Fruit fly (Drosophila melanogaster): ENCODE results near the gene SelR.

SelR gene

dm6 chr3R:10875515-10876434 lies 7.3 kb upstream of the SelR start, which contains the start of gene Sodh2 (continued):
- TF ChIP-seq CG14050 (GFP tag; IDR thresholded peaks at IDR 0.05) (peak; percentile 32), CG6791 (GFP tag; IDR thresholded peaks at IDR 0.05; ENCODE audit: partially characterized antibody) (no peak), CG31441 (GFP tag; IDR thresholded peaks at IDR 0.05) (peak; percentile 87), Hr39 (optimal IDR thresholded peaks at IDR 0.05) (no peak), CG16863 (GFP tag; optimal IDR thresholded peaks at IDR 0.05) (peak; percentile 30), pros (GFP tag; optimal IDR thresholded peaks at IDR 0.05) (peak; percentile 12), Dref (GFP tag; IDR thresholded peaks at IDR 0.05) (no peak), CG17385 (GFP tag; optimal IDR thresholded peaks at IDR 0.05) (peak; percentile 71), CG14860 (GFP tag; IDR thresholded peaks at IDR 0.05; ENCODE audit: partially characterized antibody) (no peak), CG1602 (GFP tag; optimal IDR thresholded peaks at IDR 0.05) (peak; percentile 14), Kr (GFP tag; optimal IDR thresholded peaks at IDR 0.05) (no peak), amos (GFP tag; IDR thresholded peaks at IDR 0.05; ENCODE audit: partially characterized antibody) (no peak), onecut (GFP tag; IDR thresholded peaks at IDR 0.05) (peak; percentile 68), Atf3 (GFP tag; optimal IDR thresholded peaks at IDR 0.05) (peak; percentile 16), jing (GFP tag; optimal IDR thresholded peaks at IDR 0.05) (no peak), shn (GFP tag; optimal IDR thresholded peaks at IDR 0.05) (no peak), vvl (GFP tag; IDR thresholded peaks at IDR 0.05) (peak; percentile 79), trem (tag; optimal IDR thresholded peaks at IDR 0.05) (peak; percentile 44), Oaz (GFP tag; IDR thresholded peaks at IDR 0.05) (0 out of 2 replicates have a peak, but pooled peaks have one; percentile 25), HmgD (GFP tag; optimal IDR thresholded peaks at IDR 0.05) (no peak), ftz-f1 (GFP tag; optimal IDR thresholded peaks at IDR 0.05) (no peak), Dll (GFP tag; IDR thresholded peaks at IDR 0.05; ENCODE audit: partially characterized antibody) (no peak), CHES-1-like (GFP tag; optimal IDR thresholded peaks at IDR 0.05) (peak; percentile 71), phol (tag; optimal IDR thresholded peaks at IDR 0.05) (peak; percentile 59), stwl (tag; optimal IDR thresholded peaks at IDR 0.05) (no peak), tap (tag; optimal IDR thresholded peaks at IDR 0.05) (peak; percentile 79), CG5953 (GFP tag; IDR thresholded peaks at IDR 0.05) (0 out of 2 replicates have a peak, but pooled peaks have one; percentile 12), B-H1 (GFP tag; IDR thresholded peaks at IDR 0.05) (no peak; the same call in 2 of the 3 replicates), chn (GFP tag; optimal IDR thresholded peaks at IDR 0.05) (peak; percentile 22), bab2 (GFP tag; optimal IDR thresholded peaks at IDR 0.05) (peak; percentile 22), CG15269 (tag; optimal IDR thresholded peaks at IDR 0.05) (peak; percentile 81), CG13296 (GFP tag; optimal IDR thresholded peaks at IDR 0.05) (peak; percentile 90), pzg (GFP tag; optimal IDR thresholded peaks at IDR 0.05) (peak; percentile 7), MESR4 (GFP tag; optimal IDR thresholded peaks at IDR 0.05) (no peak), CG6813 (GFP tag; optimal IDR thresholded peaks at IDR 0.05) (peak; percentile 91), CG31224 (GFP tag; IDR thresholded peaks at IDR 0.05) (peak; percentile 23; the same call in 1 of the 2 replicates), CG2889 (GFP tag; IDR thresholded peaks at IDR 0.05) (peak; percentile 67; the same call in 2 of the 3 replicates), ac (GFP tag; optimal IDR thresholded peaks at IDR 0.05) (peak; percentile 2), CG9609 (GFP tag; optimal IDR thresholded peaks at IDR 0.05) (peak; percentile 69), Mad (GFP tag; optimal IDR thresholded peaks at IDR 0.05) (peak; percentile 49), CG18476 (GFP tag; optimal IDR thresholded peaks at IDR 0.05) (peak; percentile 30), Nf-YC (tag; optimal IDR thresholded peaks at IDR 0.05) (peak; percentile 64), CG17829 (tag; optimal IDR thresholded peaks at IDR 0.05) (peak; percentile 83), PHDP (tag; optimal IDR thresholded peaks at IDR 0.05) (peak; percentile 79), CG11093 (GFP tag; IDR thresholded peaks at IDR 0.05) (peak; percentile 52; the same call in 1 of the 3 replicates), CG12236 (GFP tag; optimal IDR thresholded peaks at IDR 0.05) (no peak), CG3726 (GFP tag; IDR thresholded peaks at IDR 0.05) (peak; percentile 66; the same call in 1 of the 3 replicates), ERR (GFP tag; optimal IDR thresholded peaks at IDR 0.05) (peak; percentile 65), z (GFP tag; IDR thresholded peaks at IDR 0.05) (0 out of 3 replicates have a peak, but pooled peaks have one; percentile 38)

Data from whole organism, embryonic.